Worm (Caenorhabditis elegans) whole organism, L4 larva: ENCODE results near the gene mam-2.

Experiments used
- ama-1 ChIP-seq: fragments of 150-350 bp; optimal IDR thresholded peaks from 2 replicates; lab custom pipeline; 2014; ENCODE audit warnings: inconsistent platforms, mixed read lengths
- ceh-82 ChIP-seq: sonication (generic microtip); optimal IDR thresholded peaks from 2 replicates; lab custom pipeline; 2017; ENCODE audit warnings: missing biosample characterization, missing genetic modification characterization
- duxl-1 ChIP-seq: sonication (generic microtip); optimal IDR thresholded peaks from 2 replicates; lab custom pipeline; 2016; ENCODE audit warnings: mild to moderate bottlenecking, missing genetic modification characterization, moderate library complexity, missing compliant biosample characterization; ENCODE audit not compliant: poor library complexity
- lin-38 ChIP-seq: fragments of 200-800 bp; sonication (Bioruptor generic); IDR thresholded peaks from 2 replicates; pipeline ENCODE4 v1.3.6; 2022; ENCODE audit warnings: missing genetic modification reagents, missing genetic modification characterization, missing compliant biosample characterization
- lsy-2 ChIP-seq, 2 experiments: fragments of 150-350 bp in 1 of 2; sonication (generic microtip) in 1 of 2; optimal IDR thresholded peaks; 2 replicates each; lab custom pipeline; 2014 to 2017; ENCODE audit warnings: missing biosample characterization in 2 of 2, missing genetic modification characterization in 2 of 2
- nhr-111 ChIP-seq: fragments of 200-800 bp; sonication (Bioruptor generic); optimal IDR thresholded peaks from 2 replicates; lab custom pipeline; 2018; ENCODE audit warnings: mild to moderate bottlenecking, missing genetic modification characterization, missing compliant biosample characterization
- nhr-237 ChIP-seq: sonication (generic microtip); optimal IDR thresholded peaks from 2 replicates; lab custom pipeline; 2017; ENCODE audit warnings: missing biosample characterization, missing genetic modification characterization
- snpc-4 ChIP-seq: fragments of 150-350 bp; optimal IDR thresholded peaks from 2 replicates; lab custom pipeline; 2014; ENCODE audit warnings: missing biosample characterization, missing genetic modification characterization

ce11 chrIV:9977602-9978172 lies 5.3 kb upstream of the mam-2 start, which contains the start of gene dhp-2:
- TF ChIP-seq ama-1 (lab: Kevin White, UChicago) (no peak), snpc-4 (no peak), ceh-82 (tag; lab: Kevin White, UChicago) (no peak), nhr-111 (no peak), duxl-1 (no peak), lsy-2 (tag; optimal IDR thresholded peaks at IDR 0.05; lab: Kevin White, UChicago) (no peak), lin-38 (no peak), nhr-237 (no peak)
